Fruit fly (Drosophila melanogaster): ENCODE data around the gene ds.

Gene ds

DNA sequence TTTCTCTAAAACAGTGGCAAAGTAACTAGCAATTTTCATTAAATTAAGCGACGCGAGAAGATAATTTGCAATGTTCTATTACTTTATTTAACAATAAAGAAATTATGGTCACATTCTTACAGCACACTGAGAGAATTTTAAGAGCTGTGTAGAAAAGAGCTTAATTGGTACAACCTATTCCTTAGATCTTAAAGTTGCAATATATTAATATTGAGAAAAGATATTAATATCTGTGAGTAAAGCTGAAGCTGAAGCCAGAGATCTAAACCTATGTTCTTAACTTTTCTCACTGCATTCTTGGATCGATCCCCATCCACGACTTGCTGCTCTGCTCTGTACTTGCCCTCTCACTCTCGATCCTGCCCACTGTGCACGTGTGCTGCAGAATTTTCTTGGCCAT is 30.0 kb downstream of the ds start:
- TF ChIP-seq h (optimal IDR thresholded peaks at IDR 0.05) = no peak
- no peak for TF ChIP-seq psq (optimal IDR thresholded peaks at IDR 0.05)
- no peak for TF ChIP-seq ttk (optimal IDR thresholded peaks at IDR 0.05)
- TF ChIP-seq insv (optimal IDR thresholded peaks at IDR 0.05) = no peak
- no peak for TF ChIP-seq Myc (optimal IDR thresholded peaks at IDR 0.05)
- TF ChIP-seq Sin3A (optimal IDR thresholded peaks at IDR 0.05) = no peak

DNA sequence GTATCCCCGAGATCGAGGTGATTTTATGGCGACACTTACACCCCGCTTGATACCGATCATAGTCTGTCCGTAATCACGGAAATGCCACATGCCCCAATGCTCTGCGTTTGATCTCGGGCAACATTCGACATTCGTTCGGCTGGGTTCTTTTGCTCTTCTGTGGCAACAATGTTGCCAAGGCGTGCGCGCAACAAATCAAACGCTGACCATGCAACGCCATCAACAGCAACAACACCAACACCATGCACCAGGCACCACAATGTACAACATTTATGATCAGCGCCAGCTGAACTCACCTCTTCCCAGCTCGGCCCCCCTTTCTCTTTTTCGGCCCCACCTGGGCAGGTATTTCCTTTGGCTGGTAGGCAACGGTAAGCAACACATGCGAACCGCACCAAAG is 30.7 kb downstream of the ds start:
- no peak for TF ChIP-seq h (optimal IDR thresholded peaks at IDR 0.05)
- no peak for TF ChIP-seq insv (optimal IDR thresholded peaks at IDR 0.05)
- TF ChIP-seq ttk (optimal IDR thresholded peaks at IDR 0.05) = no peak
- TF ChIP-seq Sin3A (optimal IDR thresholded peaks at IDR 0.05) = no peak
- no peak for TF ChIP-seq psq (optimal IDR thresholded peaks at IDR 0.05)
- no peak for TF ChIP-seq Myc (optimal IDR thresholded peaks at IDR 0.05)

DNA sequence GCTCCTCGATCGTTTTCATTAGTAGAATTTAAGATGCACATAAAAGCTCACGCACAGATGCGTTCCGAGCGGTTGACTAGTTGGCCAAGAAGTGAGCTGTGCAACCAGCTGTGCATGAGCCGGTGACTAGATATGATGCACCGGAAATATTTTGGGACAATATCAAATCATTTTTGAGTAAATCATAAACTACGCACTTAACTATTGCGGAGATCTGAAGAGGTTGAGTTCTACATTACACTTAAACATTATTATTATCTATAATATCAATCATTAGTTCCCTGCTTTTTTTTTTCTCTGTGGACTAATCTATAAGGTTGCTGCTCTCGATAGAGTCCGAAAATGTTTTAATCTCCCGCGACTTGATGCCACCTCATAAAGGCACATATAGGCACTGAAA is 31.7 kb downstream of the ds start:
- TF ChIP-seq Myc (optimal IDR thresholded peaks at IDR 0.05) = no peak
- no peak for TF ChIP-seq h (optimal IDR thresholded peaks at IDR 0.05)
- TF ChIP-seq insv (optimal IDR thresholded peaks at IDR 0.05) = no peak
- no peak for TF ChIP-seq ttk (optimal IDR thresholded peaks at IDR 0.05)
- TF ChIP-seq Sin3A (optimal IDR thresholded peaks at IDR 0.05) = no peak
- no peak for TF ChIP-seq psq (optimal IDR thresholded peaks at IDR 0.05)

DNA sequence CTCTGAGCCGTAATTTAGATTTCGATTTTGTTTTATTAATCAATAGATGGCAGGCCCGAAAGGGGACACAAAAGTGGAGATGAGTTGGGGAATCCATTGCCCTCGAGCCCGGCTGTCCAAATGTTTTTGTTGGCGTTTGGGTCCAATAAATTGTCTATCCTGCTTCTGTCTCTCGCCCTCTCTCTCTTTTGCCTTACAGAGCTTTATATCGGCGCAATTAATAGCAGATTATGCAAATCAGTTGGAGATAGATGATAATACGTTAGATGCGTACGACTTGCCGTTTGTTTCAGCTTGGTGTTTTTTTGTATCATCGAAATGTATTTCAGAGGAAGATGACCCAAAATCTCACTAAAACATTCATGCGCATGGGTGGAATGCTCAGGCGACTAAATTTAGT is 34.9 kb downstream of the ds start:
- TF ChIP-seq Myc (optimal IDR thresholded peaks at IDR 0.05) (no peak), h (optimal IDR thresholded peaks at IDR 0.05) (no peak), ttk (optimal IDR thresholded peaks at IDR 0.05) (no peak), psq (optimal IDR thresholded peaks at IDR 0.05) (no peak), Sin3A (optimal IDR thresholded peaks at IDR 0.05) (no peak), insv (optimal IDR thresholded peaks at IDR 0.05) (no peak)

dm6 chr2L:674923-675322 is 39.9 kb downstream of the ds start:
- TF ChIP-seq psq (optimal IDR thresholded peaks at IDR 0.05) (no peak), Myc (optimal IDR thresholded peaks at IDR 0.05) (no peak), ttk (optimal IDR thresholded peaks at IDR 0.05) (no peak), insv (optimal IDR thresholded peaks at IDR 0.05) (no peak), Sin3A (optimal IDR thresholded peaks at IDR 0.05) (no peak), h (optimal IDR thresholded peaks at IDR 0.05) (no peak)

- TF ChIP-seq h (optimal IDR thresholded peaks at IDR 0.05) (no peak), insv (optimal IDR thresholded peaks at IDR 0.05) (no peak), Myc (optimal IDR thresholded peaks at IDR 0.05) (no peak), psq (optimal IDR thresholded peaks at IDR 0.05) (no peak), ttk (optimal IDR thresholded peaks at IDR 0.05) (no peak), Sin3A (optimal IDR thresholded peaks at IDR 0.05) (no peak)
Measured at dm6 chr2L:672301-672700, 42.5 kb downstream of the ds start.

dm6 chr2L:670771-671170 is 44.0 kb downstream of the ds start:
- TF ChIP-seq ttk (optimal IDR thresholded peaks at IDR 0.05) (no peak), Myc (optimal IDR thresholded peaks at IDR 0.05) (no peak), Sin3A (optimal IDR thresholded peaks at IDR 0.05) (no peak), psq (optimal IDR thresholded peaks at IDR 0.05) (no peak), h (optimal IDR thresholded peaks at IDR 0.05) (no peak), insv (optimal IDR thresholded peaks at IDR 0.05) (no peak)

DNA sequence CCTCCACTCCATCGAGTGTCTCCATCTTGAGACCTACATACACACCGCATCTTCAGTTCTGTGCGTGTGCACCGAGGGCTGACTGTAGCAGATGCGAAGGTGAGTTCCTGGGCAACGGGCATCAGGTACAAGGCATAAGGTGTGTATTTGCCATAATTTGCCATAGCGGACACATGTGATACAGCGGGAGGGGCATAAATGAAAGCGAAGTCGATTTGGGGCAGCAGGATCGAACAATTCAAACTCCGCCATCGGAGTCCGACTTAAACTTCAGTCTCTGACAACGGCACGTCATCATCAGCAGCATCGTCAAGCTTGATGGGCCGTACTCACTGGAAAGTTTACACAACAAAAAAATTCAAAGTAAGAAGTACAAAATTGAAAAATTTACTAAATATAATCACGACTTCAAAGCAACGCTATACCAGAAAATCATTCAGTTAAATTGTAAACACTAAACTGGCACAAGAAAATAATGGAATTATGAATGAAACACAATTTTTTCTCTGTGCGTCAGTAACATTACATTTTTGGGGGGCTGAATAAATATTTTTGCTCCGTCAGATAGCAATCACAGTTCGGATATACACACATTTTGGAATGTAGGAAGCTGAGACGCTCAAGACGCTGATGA is 45.7 kb downstream of the ds start:
- no peak for TF ChIP-seq ttk (optimal IDR thresholded peaks at IDR 0.05)
- TF ChIP-seq Sin3A (optimal IDR thresholded peaks at IDR 0.05) = no peak
- TF ChIP-seq h (optimal IDR thresholded peaks at IDR 0.05) = no peak
- no peak for TF ChIP-seq insv (optimal IDR thresholded peaks at IDR 0.05)
- TF ChIP-seq psq (optimal IDR thresholded peaks at IDR 0.05) = no peak
- TF ChIP-seq Myc (optimal IDR thresholded peaks at IDR 0.05) = no peak

dm6 chr2L:664306-664705 is 50.5 kb downstream of the ds start:
- TF ChIP-seq insv (optimal IDR thresholded peaks at IDR 0.05) (no peak), h (optimal IDR thresholded peaks at IDR 0.05) (no peak), ttk (optimal IDR thresholded peaks at IDR 0.05) (no peak), psq (optimal IDR thresholded peaks at IDR 0.05) (no peak), Sin3A (optimal IDR thresholded peaks at IDR 0.05) (no peak), Myc (optimal IDR thresholded peaks at IDR 0.05) (no peak)

DNA sequence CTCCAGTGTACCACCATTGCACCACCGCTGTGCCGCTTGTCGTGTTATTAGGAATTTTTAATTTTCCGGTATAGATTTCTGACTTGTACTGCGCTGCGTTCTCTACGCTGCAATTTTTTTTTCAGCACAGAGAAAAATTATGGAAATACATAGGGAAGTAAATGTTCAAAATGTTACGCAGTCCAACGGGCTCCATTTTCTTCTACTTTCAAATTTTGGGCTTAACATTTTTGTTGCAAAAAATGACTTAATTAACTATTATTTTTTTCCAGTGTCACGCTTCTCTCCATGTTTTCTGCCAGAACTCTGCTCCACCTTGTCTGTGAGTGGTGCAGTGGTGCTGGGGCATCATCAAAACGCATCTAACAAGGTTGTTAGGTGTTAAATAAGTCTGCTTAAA is 53.8 kb downstream of the ds start:
- TF ChIP-seq psq (optimal IDR thresholded peaks at IDR 0.05) (no peak), ttk (optimal IDR thresholded peaks at IDR 0.05) (no peak), Myc (optimal IDR thresholded peaks at IDR 0.05) (no peak), Sin3A (optimal IDR thresholded peaks at IDR 0.05) (no peak), insv (optimal IDR thresholded peaks at IDR 0.05) (no peak), h (optimal IDR thresholded peaks at IDR 0.05) (no peak)

DNA sequence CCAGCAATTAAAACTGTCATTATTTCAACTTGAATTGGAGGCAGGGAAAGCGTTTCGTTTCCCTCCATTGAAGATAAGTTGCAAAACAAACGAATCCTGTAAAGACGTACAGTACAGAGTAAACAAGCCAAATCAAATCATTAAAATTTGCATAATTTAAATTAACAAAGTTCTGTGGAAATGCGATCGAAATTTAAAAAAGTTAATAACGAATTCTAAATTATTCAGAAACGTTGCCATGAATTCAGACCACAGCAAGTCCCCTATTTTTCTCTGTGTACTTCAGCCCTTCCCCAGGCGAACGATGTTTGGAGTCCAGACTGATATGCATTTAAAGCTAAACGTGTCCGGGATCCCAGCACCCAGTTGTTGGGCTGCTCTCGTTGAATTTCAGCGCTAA is 56.8 kb downstream of the ds start:
- TF ChIP-seq insv (optimal IDR thresholded peaks at IDR 0.05) (no peak), Sin3A (optimal IDR thresholded peaks at IDR 0.05) (no peak), ttk (optimal IDR thresholded peaks at IDR 0.05) (no peak), Myc (optimal IDR thresholded peaks at IDR 0.05) (no peak), psq (optimal IDR thresholded peaks at IDR 0.05) (no peak), h (optimal IDR thresholded peaks at IDR 0.05) (no peak)

DNA sequence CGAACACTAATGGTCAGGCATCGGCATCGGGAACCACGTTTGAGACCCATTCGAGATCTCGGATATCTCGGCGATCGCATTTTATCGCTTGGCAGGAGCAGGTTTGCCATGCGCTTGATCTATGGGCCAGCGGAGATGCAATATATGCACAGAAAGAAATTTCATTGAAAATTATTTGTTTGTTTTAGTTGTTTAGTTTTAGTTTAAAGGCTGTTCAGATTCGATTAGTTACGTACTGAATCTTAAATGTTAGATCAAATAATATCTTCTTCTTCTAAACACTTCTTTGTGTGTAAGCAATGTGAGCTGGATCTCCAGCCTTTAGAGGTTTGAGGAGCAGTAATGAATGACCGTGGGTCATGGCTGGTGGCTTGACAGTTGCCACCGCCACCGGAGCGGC is 61.0 kb downstream of the ds start:
- no peak for TF ChIP-seq psq (optimal IDR thresholded peaks at IDR 0.05)

DNA sequence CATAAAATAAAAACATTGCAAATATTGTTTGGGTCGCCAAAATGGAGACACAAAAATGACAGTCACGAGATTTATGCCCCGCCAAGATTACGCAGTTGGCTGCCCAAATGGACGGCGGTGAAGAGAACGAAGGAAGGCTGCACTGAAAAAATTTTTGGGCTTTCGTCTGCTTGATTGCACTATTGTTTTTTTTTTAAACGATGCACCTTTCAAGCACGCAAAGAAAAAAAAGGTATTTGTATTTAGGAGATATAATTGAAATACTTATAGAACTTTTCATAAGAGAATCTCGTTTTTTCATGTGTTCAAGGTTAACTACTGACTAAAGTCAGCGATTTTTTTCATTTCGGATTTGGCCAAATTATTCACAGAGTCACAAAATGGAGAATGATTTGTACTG is 63.9 kb downstream of the ds start:
- TF ChIP-seq Sin3A (optimal IDR thresholded peaks at IDR 0.05) (no peak), psq (optimal IDR thresholded peaks at IDR 0.05) (no peak), ttk (optimal IDR thresholded peaks at IDR 0.05) (no peak), h (optimal IDR thresholded peaks at IDR 0.05) (no peak), insv (optimal IDR thresholded peaks at IDR 0.05) (no peak), Myc (optimal IDR thresholded peaks at IDR 0.05) (no peak)

Data from Kc167 (cell line).